Fruit fly (Drosophila melanogaster) whole organism: Measurements from ENCODE around the gene CG5888.

Experiments used
- CG8478 ChIP-seq: fragments of >200 bp; optimal IDR thresholded peaks from 2 replicates; lab custom pipeline; 2018; ENCODE audit warnings: inconsistent platforms
- Dll ChIP-seq: fragments of >200 bp; optimal IDR thresholded peaks from 2 replicates; lab custom pipeline; 2017
- EcR ChIP-seq, 2 experiments: fragments of >200 bp; optimal IDR thresholded peaks; 2 replicates each; lab custom pipeline; 2017; ENCODE audit warnings: missing biosample characterization in 2 of 2, missing genetic modification characterization in 2 of 2, missing genetic modification reagents in 2 of 2
- pan ChIP-seq: fragments of >200 bp; optimal IDR thresholded peaks from 2 replicates; lab custom pipeline; 2017
- psq ChIP-seq: fragments of >200 bp; optimal IDR thresholded peaks from 2 replicates; lab custom pipeline; 2017
- usp ChIP-seq: fragments of >200 bp; optimal IDR thresholded peaks from 2 replicates; lab custom pipeline; 2017; ENCODE audit warnings: missing biosample characterization, missing genetic modification characterization, mixed read lengths

Gene CG5888

dm6 chr2L:16448451-16449206 lies at the start of gene CG5888:
TSS of gene CG5888 (minus strand) at chr2L:16448469.
- TF ChIP-seq EcR (GFP tag; optimal IDR thresholded peaks at IDR 0.05; lab: Kevin White, UChicago), result no peak
- TF ChIP-seq usp, result no peak
- no peak for TF ChIP-seq CG8478 (lab: Kevin White, UChicago)
- TF ChIP-seq Dll (lab: Kevin White, UChicago), result no peak
- no peak for TF ChIP-seq pan
- TF ChIP-seq psq, result no peak

- TF ChIP-seq psq (no peak), pan (no peak), Dll (lab: Kevin White, UChicago) (no peak), usp (no peak), EcR (GFP tag; optimal IDR thresholded peaks at IDR 0.05; lab: Kevin White, UChicago) (no peak), CG8478 (lab: Kevin White, UChicago) (no peak)
Observed at dm6 chr2L:16497196-16497595, 48.9 kb upstream of the CG5888 start.

- no peak for TF ChIP-seq usp
Observed at dm6 chr2L:16495193-16495780, 47.0 kb upstream of the CG5888 start.

dm6 chr2L:16493999-16494741 lies 45.9 kb upstream of the CG5888 start:
- TF ChIP-seq CG8478 (lab: Kevin White, UChicago), result no peak
- TF ChIP-seq EcR (GFP tag; optimal IDR thresholded peaks at IDR 0.05; lab: Kevin White, UChicago), result no peak
- TF ChIP-seq Dll (lab: Kevin White, UChicago), result no peak
- no peak for TF ChIP-seq pan
- no peak for TF ChIP-seq psq
- no peak for TF ChIP-seq usp

- TF ChIP-seq CG8478 (lab: Kevin White, UChicago), result no peak
- TF ChIP-seq pan, result no peak
- no peak for TF ChIP-seq EcR (GFP tag; optimal IDR thresholded peaks at IDR 0.05; lab: Kevin White, UChicago)
- TF ChIP-seq Dll (lab: Kevin White, UChicago), result no peak
- TF ChIP-seq psq, result no peak
- TF ChIP-seq usp, result no peak
Observed at dm6 chr2L:16492617-16493203, 44.4 kb upstream of the CG5888 start.

dm6 chr2L:16491752-16492616 lies 43.7 kb upstream of the CG5888 start:
- TF ChIP-seq usp (no peak), Dll (lab: Kevin White, UChicago) (no peak), pan (no peak), psq (no peak), EcR (GFP tag; optimal IDR thresholded peaks at IDR 0.05; lab: Kevin White, UChicago) (no peak), CG8478 (lab: Kevin White, UChicago) (no peak)

dm6 chr2L:16491123-16491751 lies 43.0 kb upstream of the CG5888 start, which contains the start of gene Tpr2:
TSS of gene Tpr2 (plus strand) at chr2L:16491540.
- TF ChIP-seq psq (no peak), EcR (GFP tag; optimal IDR thresholded peaks at IDR 0.05; lab: Kevin White, UChicago) (no peak), pan (peak; percentile 62)

- TF ChIP-seq pan (no peak), psq (no peak), CG8478 (lab: Kevin White, UChicago) (no peak), Dll (lab: Kevin White, UChicago) (no peak), EcR (GFP tag; optimal IDR thresholded peaks at IDR 0.05; lab: Kevin White, UChicago) (no peak), usp (no peak)
Observed at dm6 chr2L:16487571-16488276, 39.5 kb upstream of the CG5888 start, which contains the start of gene Nepl8. TSS of gene Nepl8 (plus strand) at chr2L:16488148.

- no peak for TF ChIP-seq EcR (GFP tag; optimal IDR thresholded peaks at IDR 0.05; lab: Kevin White, UChicago)
- TF ChIP-seq CG8478 (lab: Kevin White, UChicago), result peak; percentile 69
Observed at dm6 chr2L:16486001-16486793, 37.9 kb upstream of the CG5888 start.

- TF ChIP-seq CG8478 (lab: Kevin White, UChicago) (peak; percentile 30), pan (no peak)
Observed at dm6 chr2L:16485643-16486000, 37.4 kb upstream of the CG5888 start, which contains the start of gene dac. TSS of gene dac (minus strand) at chr2L:16485998.
